Fruit fly (Drosophila melanogaster) whole organism, embryonic: Measurements from ENCODE around the gene tth.

Experiments
- BEAF-32 ChIP-seq: fragments of 200-800 bp; sonication (Bioruptor generic); optimal IDR thresholded peaks from 3 replicates; lab custom pipeline; 2017; ENCODE audit warnings: missing biosample characterization, missing genetic modification characterization, mild to moderate bottlenecking, moderate library complexity, missing genetic modification reagents
- Bgb ChIP-seq: fragments of 200-800 bp; sonication (Bioruptor generic); IDR thresholded peaks from 2 replicates; pipeline ENCODE4 v1.3.6; 2022; ENCODE audit warnings: missing biosample characterization, missing genetic modification characterization; ENCODE audit not compliant: partially characterized antibody
- CG10979 ChIP-seq: fragments of 200-800 bp; sonication (Bioruptor generic); optimal IDR thresholded peaks from 2 replicates; lab custom pipeline; 2018; ENCODE audit warnings: missing biosample characterization, mild to moderate bottlenecking, missing genetic modification characterization, moderate library complexity
- CG11695 ChIP-seq: fragments of 200-800 bp; sonication (Bioruptor generic); IDR thresholded peaks from 3 replicates; pipeline ENCODE4 v1.3.6; 2022; ENCODE audit warnings: missing biosample characterization, missing genetic modification characterization
- CG12236 ChIP-seq: fragments of 200-800 bp; sonication (Bioruptor generic); optimal IDR thresholded peaks from 2 replicates; lab custom pipeline; 2016; ENCODE audit warnings: missing biosample characterization, missing genetic modification characterization
- CG12744 ChIP-seq: fragments of 200-800 bp; sonication (Bioruptor generic); optimal IDR thresholded peaks from 2 replicates; lab custom pipeline; 2016; ENCODE audit warnings: missing biosample characterization, missing genetic modification characterization
- CG12769 ChIP-seq: fragments of 200-800 bp; sonication (Bioruptor generic); optimal IDR thresholded peaks from 2 replicates; lab custom pipeline; 2019; ENCODE audit warnings: missing biosample characterization, mild to moderate bottlenecking, missing genetic modification characterization, moderate library complexity
- CG13624 ChIP-seq: fragments of 200-800 bp; sonication (Bioruptor generic); optimal IDR thresholded peaks from 2 replicates; lab custom pipeline; 2016; ENCODE audit warnings: missing biosample characterization, missing genetic modification characterization
- CG14965 ChIP-seq: fragments of 200-800 bp; sonication (Bioruptor generic); optimal IDR thresholded peaks from 2 replicates; lab custom pipeline; 2016; ENCODE audit warnings: missing biosample characterization, missing genetic modification characterization, borderline replicate concordance
- CG15514 ChIP-seq: fragments of 200-800 bp; sonication (Bioruptor generic); optimal IDR thresholded peaks from 3 replicates; lab custom pipeline; 2017; ENCODE audit warnings: missing biosample characterization, missing genetic modification characterization, mild to moderate bottlenecking, moderate library complexity, missing genetic modification reagents
- CG1603 ChIP-seq: fragments of 200-800 bp; sonication (Bioruptor generic); optimal IDR thresholded peaks from 2 replicates; lab custom pipeline; 2019; ENCODE audit warnings: missing biosample characterization, mild to moderate bottlenecking, missing genetic modification characterization, moderate library complexity
- CG1647 ChIP-seq: fragments of 200-800 bp; sonication (Bioruptor generic); optimal IDR thresholded peaks from 3 replicates; lab custom pipeline; 2016; ENCODE audit warnings: missing biosample characterization, missing genetic modification characterization
- CG17359 ChIP-seq: fragments of 200-800 bp; sonication (Bioruptor generic); optimal IDR thresholded peaks from 3 replicates; lab custom pipeline; 2018; ENCODE audit warnings: missing biosample characterization, mild to moderate bottlenecking, missing genetic modification characterization, moderate library complexity
- CG1792 ChIP-seq: fragments of 200-800 bp; sonication (Bioruptor generic); optimal IDR thresholded peaks from 2 replicates; lab custom pipeline; 2016; ENCODE audit warnings: missing biosample characterization, missing genetic modification characterization
- CG30403 ChIP-seq: fragments of 200-800 bp; sonication (Bioruptor generic); optimal IDR thresholded peaks from 3 replicates; lab custom pipeline; 2016; ENCODE audit warnings: missing biosample characterization, missing genetic modification characterization
- CG4328 ChIP-seq: fragments of 200-800 bp; sonication (Bioruptor generic); optimal IDR thresholded peaks from 3 replicates; lab custom pipeline; 2017; ENCODE audit warnings: missing biosample characterization, missing genetic modification reagents, missing genetic modification characterization
- CG4820 ChIP-seq: fragments of 200-800 bp; sonication (Bioruptor generic); optimal IDR thresholded peaks from 3 replicates; lab custom pipeline; 2016; ENCODE audit warnings: missing biosample characterization, missing genetic modification characterization
- CG5245 ChIP-seq: fragments of 200-800 bp; sonication (Bioruptor generic); optimal IDR thresholded peaks from 3 replicates; lab custom pipeline; 2016; ENCODE audit warnings: missing biosample characterization, missing genetic modification characterization
- CG6683 ChIP-seq: fragments of 200-800 bp; sonication (Bioruptor generic); optimal IDR thresholded peaks from 2 replicates; lab custom pipeline; 2017; ENCODE audit warnings: missing biosample characterization, mild to moderate bottlenecking, missing genetic modification characterization, missing genetic modification reagents
- CG8924 ChIP-seq: fragments of 200-800 bp; optimal IDR thresholded peaks from 3 replicates; lab custom pipeline; 2019; ENCODE audit warnings: missing biosample characterization, mild to moderate bottlenecking, missing genetic modification characterization, moderate library complexity
- CHES-1-like ChIP-seq: fragments of 200-800 bp; sonication (Bioruptor generic); optimal IDR thresholded peaks from 2 replicates; lab custom pipeline; 2016; ENCODE audit warnings: missing biosample characterization, missing genetic modification characterization
- CkIIα-i1 ChIP-seq: fragments of 200-800 bp; sonication (Bioruptor generic); IDR thresholded peaks from 2 replicates; pipeline ENCODE4 v1.3.6; 2022; ENCODE audit warnings: missing biosample characterization, missing genetic modification characterization
- Dad ChIP-seq: fragments of 200-800 bp; sonication (Bioruptor generic); optimal IDR thresholded peaks from 3 replicates; lab custom pipeline; 2016; ENCODE audit warnings: missing biosample characterization, missing genetic modification characterization
- Deaf1 ChIP-seq: fragments of 200-800 bp; optimal IDR thresholded peaks from 3 replicates; lab custom pipeline; 2019; ENCODE audit warnings: missing biosample characterization, mild to moderate bottlenecking, missing genetic modification characterization, moderate library complexity
- Dfd ChIP-seq, 2 experiments: fragments of >200 bp; optimal IDR thresholded peaks; 2 replicates each; lab custom pipeline; 2017; ENCODE audit warnings: missing biosample characterization in 2 of 2, missing genetic modification characterization in 2 of 2
- Dip2 ChIP-seq: fragments of 200-800 bp; sonication (Bioruptor generic); IDR thresholded peaks from 2 replicates; pipeline ENCODE4 v1.3.6; 2022; ENCODE audit warnings: missing biosample characterization, missing genetic modification characterization
- Dip3 ChIP-seq: fragments of 200-800 bp; sonication (Bioruptor generic); optimal IDR thresholded peaks from 3 replicates; lab custom pipeline; 2016; ENCODE audit warnings: missing biosample characterization, missing genetic modification characterization
- E2f1 ChIP-seq: fragments of 200-800 bp; sonication (Bioruptor generic); IDR thresholded peaks from 2 replicates; pipeline ENCODE4 v1.3.6; 2022; ENCODE audit warnings: missing biosample characterization, missing genetic modification characterization
- Ets65A ChIP-seq: fragments of 200-800 bp; sonication (Bioruptor generic); peaks from one replicate; lab custom pipeline; 2016; ENCODE audit warnings: missing biosample characterization, missing genetic modification characterization
- HLH3B ChIP-seq: fragments of 200-800 bp; sonication (Bioruptor generic); IDR thresholded peaks from 2 replicates; pipeline ENCODE4 v1.3.6; 2022; ENCODE audit warnings: missing biosample characterization, missing genetic modification characterization
- MBD-R2 ChIP-seq: fragments of 200-800 bp; sonication (Bioruptor generic); IDR thresholded peaks from 2 replicates; pipeline ENCODE4 v1.3.6; 2022; ENCODE audit warnings: missing biosample characterization, missing genetic modification characterization
- MESR4 ChIP-seq: fragments of 200-800 bp; sonication (Bioruptor generic); optimal IDR thresholded peaks from 2 replicates; lab custom pipeline; 2018; ENCODE audit warnings: missing biosample characterization, mild to moderate bottlenecking, missing genetic modification characterization, moderate library complexity
- MTF-1 ChIP-seq: fragments of 200-800 bp; sonication (Bioruptor generic); optimal IDR thresholded peaks from 2 replicates; lab custom pipeline; 2018; ENCODE audit warnings: missing biosample characterization, mild to moderate bottlenecking, missing genetic modification characterization, borderline replicate concordance
- NFAT ChIP-seq: fragments of 200-800 bp; sonication (Bioruptor generic); IDR thresholded peaks from 2 replicates; pipeline ENCODE4 v1.3.6; 2022; ENCODE audit warnings: missing biosample characterization, missing genetic modification characterization
- Scr ChIP-seq: fragments of 200-800 bp; sonication (Bioruptor generic); IDR thresholded peaks from 2 replicates; pipeline ENCODE4 v1.3.6; 2022; ENCODE audit warnings: missing biosample characterization, missing genetic modification characterization; ENCODE audit not compliant: partially characterized antibody
- TFAM ChIP-seq: fragments of 200-800 bp; sonication (Bioruptor generic); optimal IDR thresholded peaks from 2 replicates; lab custom pipeline; 2017; ENCODE audit warnings: missing biosample characterization, missing genetic modification characterization, inconsistent platforms
- Vsx1 ChIP-seq: fragments of 200-800 bp; sonication (Bioruptor generic); optimal IDR thresholded peaks from 2 replicates; lab custom pipeline; 2017; ENCODE audit warnings: missing biosample characterization, mild to moderate bottlenecking, missing genetic modification characterization, missing genetic modification reagents
- ase ChIP-seq: fragments of 200-800 bp; sonication (Bioruptor generic); IDR thresholded peaks from 3 replicates; pipeline ENCODE4 v1.3.6; 2022; ENCODE audit warnings: missing biosample characterization, missing genetic modification characterization
- crc ChIP-seq: fragments of 200-800 bp; sonication (Bioruptor generic); optimal IDR thresholded peaks from 2 replicates; lab custom pipeline; 2016; ENCODE audit warnings: missing biosample characterization, missing genetic modification characterization
- dmrt11E ChIP-seq: fragments of 200-800 bp; sonication (Bioruptor generic); optimal IDR thresholded peaks from 3 replicates; lab custom pipeline; 2018; ENCODE audit warnings: missing biosample characterization, mild to moderate bottlenecking, missing genetic modification characterization, moderate library complexity
- gce ChIP-seq: fragments of 200-800 bp; sonication (Bioruptor generic); IDR thresholded peaks from 3 replicates; pipeline ENCODE4 v1.3.6; 2022; ENCODE audit warnings: missing biosample characterization, missing genetic modification characterization
- ham ChIP-seq: fragments of 200-800 bp; sonication (Bioruptor generic); IDR thresholded peaks from 2 replicates; pipeline ENCODE4 v1.3.6; 2022; ENCODE audit warnings: missing biosample characterization, missing genetic modification characterization
- pan ChIP-seq, 4 experiments: fragments of >200 bp in 3 of 4; fragments of 200-800 bp in 1 of 4; sonication (Bioruptor generic) in 1 of 4; optimal IDR thresholded peaks in 3 of 4; IDR thresholded peaks in 1 of 4; 2 replicates each; pipeline versions ENCODE4 v1.3.6 to Lab custom; 2017 to 2022; ENCODE audit warnings: missing biosample characterization in 2 of 4, missing genetic modification characterization in 2 of 4, mixed read lengths in 1 of 4
- ro ChIP-seq: fragments of 200-800 bp; sonication (Bioruptor generic); IDR thresholded peaks from 2 replicates; pipeline ENCODE4 v1.3.6; 2022; ENCODE audit warnings: missing biosample characterization, missing genetic modification characterization
- schlank ChIP-seq: fragments of 200-800 bp; sonication (Bioruptor generic); optimal IDR thresholded peaks from 2 replicates; lab custom pipeline; 2018; ENCODE audit warnings: missing biosample characterization, mild to moderate bottlenecking, missing genetic modification characterization
- sens ChIP-seq: fragments of 200-800 bp; sonication (Bioruptor generic); peaks from one replicate; lab custom pipeline; 2016; ENCODE audit warnings: missing biosample characterization, missing genetic modification characterization
- sr ChIP-seq: fragments of 200-800 bp; sonication (Bioruptor generic); IDR thresholded peaks from 3 replicates; pipeline ENCODE4 v1.3.6; 2022; ENCODE audit warnings: missing biosample characterization, missing genetic modification characterization
- stc ChIP-seq: fragments of 200-800 bp; sonication (Bioruptor generic); IDR thresholded peaks from 2 replicates; pipeline ENCODE4 v1.3.6; 2022; ENCODE audit warnings: missing biosample characterization, missing genetic modification characterization
- sug ChIP-seq: fragments of 200-800 bp; optimal IDR thresholded peaks from 2 replicates; lab custom pipeline; 2019; ENCODE audit warnings: missing biosample characterization, mild to moderate bottlenecking, missing genetic modification characterization, moderate library complexity
- tio ChIP-seq: fragments of 200-800 bp; sonication (Bioruptor generic); optimal IDR thresholded peaks from 2 replicates; lab custom pipeline; 2017; ENCODE audit warnings: missing biosample characterization, missing genetic modification characterization, inconsistent platforms

tth gene

DNA sequence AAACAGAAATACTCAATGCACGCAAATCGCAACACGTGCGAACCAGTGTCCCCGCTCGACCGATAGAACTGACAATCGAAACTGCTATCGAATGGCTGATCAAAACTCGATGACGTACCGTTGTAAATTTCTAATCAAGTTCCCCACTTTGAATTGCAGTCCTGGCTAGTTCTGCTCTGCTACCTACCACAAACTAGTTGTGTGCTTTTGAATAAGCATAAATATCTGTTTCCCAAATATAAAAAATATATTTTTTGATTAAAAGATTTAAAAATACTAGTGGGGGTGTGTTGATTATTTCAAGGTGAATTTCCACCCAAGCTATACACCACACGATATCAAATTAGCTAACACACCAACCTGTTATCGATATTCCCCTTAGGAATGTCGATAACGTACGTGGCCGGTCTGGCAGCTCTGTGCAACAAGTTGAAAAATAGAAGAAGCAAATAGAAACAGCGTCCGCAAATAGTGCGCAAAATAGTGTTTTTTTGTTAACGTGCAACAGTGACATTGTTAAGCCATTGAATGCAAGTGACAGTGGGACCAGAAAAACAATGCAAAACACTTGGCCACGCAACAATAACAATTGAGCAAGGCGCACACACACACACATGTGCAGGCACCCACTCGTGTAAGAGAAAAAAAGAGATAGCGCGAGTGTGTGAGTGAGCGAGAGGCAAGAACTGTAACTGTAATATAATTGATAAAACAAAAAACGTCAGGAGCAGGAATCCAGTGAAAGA lies 8.1 kb upstream of the tth start, which contains the start of the genes CG2691 and NFAT:
TSS of gene CG2691 (minus strand) at position 75 of the 746 bp plus-strand sequence.
TSS of gene NFAT (plus strand) at position 412 of the 746 bp plus-strand sequence.
- peak; percentile 8 for TF ChIP-seq Deaf1 (tag; lab: Kevin White, UChicago)
- TF ChIP-seq Dip2 (GFP tag; lab: Robert Waterston, UW), result no peak
- no peak for TF ChIP-seq CHES-1-like (GFP tag; lab: Kevin White, UChicago)
- TF ChIP-seq Vsx1 (GFP tag; lab: Kevin White, UChicago), result no peak
- no peak for TF ChIP-seq CG1647
- TF ChIP-seq MTF-1 (GFP tag; lab: Kevin White, UChicago), result no peak
- peak; percentile 78 for TF ChIP-seq MESR4 (GFP tag; lab: Kevin White, UChicago)
- TF ChIP-seq CG30403 (GFP tag; lab: Kevin White, UChicago), result peak; percentile 6
- no peak for TF ChIP-seq stc (GFP tag; lab: Robert Waterston, UW)
- no peak for TF ChIP-seq crc
- TF ChIP-seq Scr (GFP tag; lab: Robert Waterston, UW), result peak; percentile 65
- no peak for TF ChIP-seq sug (tag; lab: Kevin White, UChicago)
- no peak for TF ChIP-seq Dip3 (GFP tag; lab: Kevin White, UChicago)
- no peak for TF ChIP-seq Dfd (GFP tag; optimal IDR thresholded peaks at IDR 0.05; lab: Kevin White, UChicago)
- TF ChIP-seq CG5245 (GFP tag; lab: Kevin White, UChicago), result no peak
- no peak for TF ChIP-seq pan (optimal IDR thresholded peaks at IDR 0.05; lab: Kevin White, UChicago)
- TF ChIP-seq pan (GFP tag; optimal IDR thresholded peaks at IDR 0.05 in 1 of 2, IDR thresholded peaks at IDR 0.05 in 1 of 2), result no peak
- TF ChIP-seq schlank (tag; lab: Kevin White, UChicago), result no peak
- no peak for TF ChIP-seq ham (GFP tag; lab: Robert Waterston, UW)
- TF ChIP-seq ase (GFP tag; lab: Robert Waterston, UW), result no peak
- no peak for TF ChIP-seq CG14965 (GFP tag; lab: Kevin White, UChicago)
- no peak for TF ChIP-seq ro (GFP tag; lab: Robert Waterston, UW)
- no peak for TF ChIP-seq CG6683 (GFP tag; lab: Kevin White, UChicago)
- no peak for TF ChIP-seq gce (GFP tag; lab: Robert Waterston, UW)
- TF ChIP-seq CG12744 (GFP tag; lab: Kevin White, UChicago), result no peak
- peak; percentile 74 for TF ChIP-seq BEAF-32 (GFP tag; lab: Kevin White, UChicago)
- no peak for TF ChIP-seq CG10979 (tag; lab: Kevin White, UChicago)
- no peak for TF ChIP-seq dmrt11E (tag; lab: Kevin White, UChicago)
- no peak for TF ChIP-seq TFAM (GFP tag; lab: Kevin White, UChicago)
- no peak for TF ChIP-seq CG1792
- TF ChIP-seq CG11695, result no peak
- peak; percentile 87 for TF ChIP-seq CG8924 (tag; lab: Kevin White, UChicago)
- TF ChIP-seq CG15514 (GFP tag; lab: Kevin White, UChicago), result peak; percentile 93
- no peak for TF ChIP-seq HLH3B
- 0 out of 3 replicates have a peak, but pooled peaks have one; percentile 40 for TF ChIP-seq sr
- TF ChIP-seq CG13624, result peak; percentile 17
- TF ChIP-seq E2f1 (GFP tag; lab: Robert Waterston, UW), result no peak
- no peak for TF ChIP-seq CG17359 (tag; lab: Kevin White, UChicago)
- peak; percentile 38 for TF ChIP-seq CG1603 (tag; lab: Kevin White, UChicago)
- TF ChIP-seq NFAT (GFP tag; lab: Robert Waterston, UW), result no peak
- no peak for TF ChIP-seq CG4820 (GFP tag; lab: Kevin White, UChicago)
- no peak for TF ChIP-seq tio (GFP tag; lab: Kevin White, UChicago)
- TF ChIP-seq CkIIα-i1 (GFP tag; lab: Robert Waterston, UW), result no peak
- TF ChIP-seq CG4328 (GFP tag; lab: Kevin White, UChicago), result no peak
- no peak for TF ChIP-seq Dad (GFP tag; lab: Kevin White, UChicago)
- no peak for TF ChIP-seq CG12236 (GFP tag; lab: Kevin White, UChicago)
- TF ChIP-seq Bgb (GFP tag; lab: Robert Waterston, UW), result peak; percentile 69
- TF ChIP-seq Ets65A, result no peak
- peak; percentile 79 for TF ChIP-seq sens (GFP tag; lab: Kevin White, UChicago)
- peak; percentile 8 for TF ChIP-seq CG12769 (tag; lab: Kevin White, UChicago)
- no peak; the same call in 1 of the 2 replicates for TF ChIP-seq MBD-R2 (GFP tag; lab: Robert Waterston, UW)
